Fruit fly (Drosophila melanogaster): Measurements from ENCODE around the gene beta-Spec.

DNA sequence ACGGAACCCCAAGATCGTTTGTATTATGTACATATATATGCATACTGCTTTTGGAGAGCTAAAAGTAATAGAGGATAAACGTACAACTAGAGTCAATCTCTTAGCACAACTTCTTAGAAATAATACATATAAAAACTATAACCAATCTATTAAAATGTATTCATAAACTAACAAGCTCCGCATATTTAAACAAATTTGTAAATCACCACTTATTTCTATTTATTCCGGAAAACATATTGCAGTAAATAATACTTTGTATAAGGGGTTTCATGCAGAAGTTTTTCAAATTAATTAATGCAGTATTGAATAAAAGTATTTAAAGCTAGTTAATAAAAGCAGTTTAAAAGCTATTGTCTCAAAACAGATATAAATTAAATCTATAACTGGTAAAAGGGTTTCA lies 55.3 kb downstream of the beta-Spec start:
- TF ChIP-seq CTCF (optimal IDR thresholded peaks at IDR 0.05): no peak
- no peak for TF ChIP-seq CG8478 (optimal IDR thresholded peaks at IDR 0.05)
